Worm (Caenorhabditis elegans) whole organism, L4/young adult: ENCODE data around the gene srx-50.

Experiments
- dao-5 ChIP-seq: sonication (generic microtip); optimal IDR thresholded peaks from 2 replicates; lab custom pipeline; 2016; ENCODE audit warnings: missing genotype, missing genetic modification characterization, moderate library complexity, missing compliant biosample characterization
- him-1 ChIP-seq: sonication (generic microtip); optimal IDR thresholded peaks from 2 replicates; lab custom pipeline; 2016; ENCODE audit warnings: missing genotype, missing genetic modification reagents, missing genetic modification characterization, missing compliant biosample characterization

DNA sequence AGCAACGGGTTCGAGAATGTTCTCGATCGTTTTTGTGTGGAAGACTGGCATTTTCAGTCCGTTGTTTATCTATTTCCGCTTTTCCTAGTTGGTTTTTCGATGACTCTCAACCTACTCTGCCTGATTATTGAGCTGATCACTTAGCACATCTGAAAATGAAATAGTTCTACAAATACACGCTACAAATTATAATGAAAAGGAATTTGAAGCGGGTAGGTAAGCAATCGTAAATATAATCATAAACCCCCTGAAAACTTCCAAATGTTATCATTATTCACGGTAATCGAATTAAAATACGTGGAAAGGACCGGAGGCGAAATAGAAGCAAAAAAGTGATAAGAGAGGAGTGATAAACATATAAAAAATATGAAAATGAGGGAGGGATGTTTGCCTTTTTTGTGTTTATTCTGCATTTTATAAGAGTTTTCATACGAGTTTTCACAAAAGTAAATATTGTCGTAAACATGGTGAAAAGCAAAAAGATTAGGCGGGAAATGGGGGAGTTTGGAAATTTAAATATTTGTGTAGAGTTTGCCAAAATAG, 36.5 kb downstream of the srx-50 start, which contains the start of gene deb-1:
- TF ChIP-seq him-1 (tag; lab: Kevin White, UChicago) (no peak), dao-5 (tag; lab: Kevin White, UChicago) (no peak)
